Worm (Caenorhabditis elegans) whole organism, mixed stage, embryonic: ENCODE results near the gene Y17G9A.3.

Source experiments
- lin-13 ChIP-seq: fragments of 150-350 bp; optimal IDR thresholded peaks from 2 replicates; lab custom pipeline; 2014; ENCODE audit warnings: missing biosample characterization, missing genetic modification characterization
- mep-1 ChIP-seq: fragments of 150-350 bp; optimal IDR thresholded peaks from 2 replicates; lab custom pipeline; 2017; ENCODE audit warnings: missing biosample characterization, missing genetic modification reagents, missing genetic modification characterization, inconsistent platforms
- snpc-4 ChIP-seq: fragments of 150-350 bp; optimal IDR thresholded peaks from 2 replicates; lab custom pipeline; 2014; ENCODE audit warnings: missing biosample characterization, missing genetic modification characterization

DNA sequence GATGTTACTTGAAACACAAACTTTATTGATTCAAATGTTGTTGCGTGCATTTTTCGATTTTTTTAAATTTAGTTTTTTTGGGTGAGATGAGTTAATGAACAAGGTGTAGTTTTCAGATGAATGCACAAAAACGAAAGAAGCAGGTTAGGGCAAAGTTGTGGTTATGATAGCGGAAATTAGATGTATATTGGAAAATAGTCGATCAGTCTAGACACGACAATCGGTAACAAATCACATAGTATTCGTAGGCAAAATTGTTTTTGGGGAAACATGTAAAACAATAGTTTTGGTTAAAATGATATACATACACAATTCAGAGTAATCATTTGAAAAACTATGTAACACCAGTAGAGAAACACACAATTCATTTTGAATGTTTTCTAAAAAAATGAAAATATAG lies 9.1 kb upstream of the Y17G9A.3 start, which contains the start of gene str-172:
- TF ChIP-seq lin-13 (no peak), mep-1 (tag; lab: Kevin White, UChicago) (no peak), snpc-4 (tag; lab: Kevin White, UChicago) (no peak)
